Worm (Caenorhabditis elegans): Measurements from ENCODE around the gene W07G4.8.
A peak's percentile ranks its signal among the peaks of the same experiment; 100 is the strongest.

W07G4.8 gene

DNA sequence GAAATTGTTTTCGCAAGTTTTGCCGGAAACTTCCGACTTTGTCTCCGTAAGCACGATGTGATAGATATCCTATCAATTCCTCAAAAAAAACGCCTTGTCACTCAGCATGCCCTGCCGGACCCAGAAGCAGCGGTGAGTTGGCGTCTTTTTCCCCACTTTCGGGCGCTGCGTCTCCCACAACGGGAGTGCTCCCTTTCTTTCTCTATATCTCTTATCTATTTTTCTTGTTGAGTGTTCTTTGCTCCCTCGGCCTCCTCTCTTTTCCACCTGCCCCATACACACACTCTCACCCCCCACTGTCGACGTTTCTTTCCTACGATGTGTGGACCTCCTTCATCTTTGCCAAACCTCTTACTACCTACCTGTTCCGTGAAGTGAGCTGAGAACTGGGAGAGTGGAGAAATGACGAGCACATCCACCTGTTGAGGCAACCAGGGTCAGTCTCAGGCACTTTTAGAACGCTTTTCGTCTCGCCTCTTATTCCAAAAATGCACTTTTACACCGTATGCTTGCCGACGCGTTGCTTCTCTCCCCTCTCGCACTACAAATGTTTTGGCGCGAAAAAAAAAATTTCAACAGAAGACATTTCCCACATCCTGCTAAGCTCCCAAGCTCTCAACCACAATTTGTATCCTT is 36.7 kb upstream of the W07G4.8 start (continued):
- TF ChIP-seq F22D6.2 (tag; optimal IDR thresholded peaks at IDR 0.05) = no peak
- TF ChIP-seq F10E7.11 (tag; optimal IDR thresholded peaks at IDR 0.05) = no peak
- no peak for TF ChIP-seq hlh-12 (tag; optimal IDR thresholded peaks at IDR 0.05)
- no peak for TF ChIP-seq unc-130 (GFP tag; optimal IDR thresholded peaks at IDR 0.05)
- peak; percentile 5 for TF ChIP-seq nhr-90 (tag; optimal IDR thresholded peaks at IDR 0.05)
- TF ChIP-seq ztf-22 (GFP tag; optimal IDR thresholded peaks at IDR 0.05) = no peak
- peak; percentile 54; the same call in 1 of the 2 replicates for TF ChIP-seq egrh-3 (GFP tag; IDR thresholded peaks at IDR 0.05)
- TF ChIP-seq hlh-26 (GFP tag; conservative IDR thresholded peaks at IDR 0.05) = no peak
- peak; percentile 55 to 72 for TF ChIP-seq let-607 (tag; optimal IDR thresholded peaks at IDR 0.05)
- peak; percentile 62; the same call in 1 of the 2 replicates for TF ChIP-seq dox-1 (GFP tag; IDR thresholded peaks at IDR 0.05)
- TF ChIP-seq lag-1 (GFP tag; IDR thresholded peaks at IDR 0.05) = no peak
- no peak for TF ChIP-seq chd-7 (tag; optimal IDR thresholded peaks at IDR 0.05)
- no peak for TF ChIP-seq T26A5.8 (tag; optimal IDR thresholded peaks at IDR 0.05)
- TF ChIP-seq ekl-4 (GFP tag; IDR thresholded peaks at IDR 0.05) = no peak
- no peak for TF ChIP-seq xnd-1 (tag; optimal IDR thresholded peaks at IDR 0.05)
- TF ChIP-seq ceh-58 (GFP tag; IDR thresholded peaks at IDR 0.05) = no peak
- no peak for TF ChIP-seq Y53F4B.3 (GFP tag; IDR thresholded peaks at IDR 0.05)
- TF ChIP-seq him-1 (tag; optimal IDR thresholded peaks at IDR 0.05) = no peak
- TF ChIP-seq lir-1 (GFP tag; conservative IDR thresholded peaks at IDR 0.05) = peak; percentile 37; the same call in 1 of the 2 replicates
- TF ChIP-seq hsf-1 (GFP tag; IDR thresholded peaks at IDR 0.05) = no peak
- no peak for TF ChIP-seq attf-3 (GFP tag; conservative IDR thresholded peaks at IDR 0.05)
- no peak for TF ChIP-seq ceh-79 (tag; optimal IDR thresholded peaks at IDR 0.05)
- no peak for TF ChIP-seq ZK185.1 (tag; optimal IDR thresholded peaks at IDR 0.05; ENCODE audit: poor library complexity, severe bottlenecking)
- TF ChIP-seq tbp1 (GFP tag; optimal IDR thresholded peaks at IDR 0.05) = peak; percentile 36
- TF ChIP-seq efl-1 (GFP tag; optimal IDR thresholded peaks at IDR 0.05) = no peak
- no peak for TF ChIP-seq attf-6 (GFP tag; IDR thresholded peaks at IDR 0.05)
- TF ChIP-seq bed-1 (GFP tag; IDR thresholded peaks at IDR 0.05) = no peak
- TF ChIP-seq Y79H2A.3 (GFP tag; conservative IDR thresholded peaks at IDR 0.05) = no peak
- no peak for TF ChIP-seq madf-8 (GFP tag; conservative IDR thresholded peaks at IDR 0.05)
- no peak for TF ChIP-seq akir-1 (GFP tag; optimal IDR thresholded peaks at IDR 0.05)
- no peak for TF ChIP-seq tbx-9 (tag; optimal IDR thresholded peaks at IDR 0.05; ENCODE audit: borderline replicate concordance)
- TF ChIP-seq F55B11.4 (tag; optimal IDR thresholded peaks at IDR 0.05; ENCODE audit: borderline replicate concordance, insufficient read depth) = no peak
- no peak for TF ChIP-seq B0035.1 (tag; optimal IDR thresholded peaks at IDR 0.05)
- no peak for TF ChIP-seq D2030.7 (GFP tag; IDR thresholded peaks at IDR 0.05)

DNA sequence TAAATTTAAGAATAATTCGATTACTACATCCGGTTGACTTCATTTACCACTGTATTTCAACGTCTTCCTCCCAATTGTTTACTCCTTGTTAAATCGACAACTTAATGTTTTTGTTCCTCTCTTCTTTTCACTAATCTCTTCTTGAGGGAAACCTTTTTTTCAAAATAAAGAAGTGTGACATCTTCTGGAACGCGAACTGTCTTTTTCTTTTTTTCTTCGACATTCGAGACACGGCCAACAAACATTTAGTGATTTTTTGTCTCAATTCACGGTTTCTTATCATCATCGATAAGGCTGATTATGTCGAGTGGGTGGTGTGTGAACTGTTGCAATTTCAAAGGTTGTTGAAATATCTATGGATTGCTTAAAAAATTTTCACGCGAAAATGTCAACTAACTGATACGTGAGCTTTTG is 35.9 kb upstream of the W07G4.8 start:
- TF ChIP-seq ztf-18 (tag; optimal IDR thresholded peaks at IDR 0.05) (no peak), F22D6.2 (tag; optimal IDR thresholded peaks at IDR 0.05) (no peak), sdz-38 (tag; optimal IDR thresholded peaks at IDR 0.05) (no peak), mxl-1 (tag; optimal IDR thresholded peaks at IDR 0.05) (no peak), ztf-25 (GFP tag; IDR thresholded peaks at IDR 0.05) (no peak), ekl-4 (GFP tag; IDR thresholded peaks at IDR 0.05) (no peak), ztf-6 (GFP tag; IDR thresholded peaks at IDR 0.05) (no peak), F23B12.7 (tag; optimal IDR thresholded peaks at IDR 0.05; ENCODE audit: insufficient read depth) (no peak), snpc-4 (GFP tag; optimal IDR thresholded peaks at IDR 0.05) (no peak), snpc-4 (tag; optimal IDR thresholded peaks at IDR 0.05) (no peak), pbrm-1 (GFP tag; IDR thresholded peaks at IDR 0.05) (no peak), nhr-179 (tag; optimal IDR thresholded peaks at IDR 0.05) (no peak), bed-2 (GFP tag; IDR thresholded peaks at IDR 0.05) (no peak), ceh-27 (GFP tag; optimal IDR thresholded peaks at IDR 0.05) (no peak), F37B4.10 (GFP tag; IDR thresholded peaks at IDR 0.05) (no peak), nhr-90 (tag; optimal IDR thresholded peaks at IDR 0.05) (no peak), nhr-80 (tag; optimal IDR thresholded peaks at IDR 0.05) (peak; percentile 78), aptf-2 (GFP tag; conservative IDR thresholded peaks at IDR 0.05) (no peak), somi-1 (GFP tag; optimal IDR thresholded peaks at IDR 0.05) (peak; percentile 3)

Data from whole organism, young adult.